Worm (Caenorhabditis elegans) whole organism, late embryonic: ENCODE results near the gene R09D1.13.

Experiments used
- F13H6.1 ChIP-seq: sonication (generic microtip); optimal IDR thresholded peaks from 2 replicates; lab custom pipeline; 2016; ENCODE audit warnings: missing genetic modification characterization, missing compliant biosample characterization
- K02D7.2 ChIP-seq: sonication (generic microtip); optimal IDR thresholded peaks from 2 replicates; lab custom pipeline; 2017; ENCODE audit warnings: mild to moderate bottlenecking, missing genetic modification characterization, missing compliant biosample characterization
- T23F11.4 ChIP-seq: fragments of 200-800 bp; sonication (Bioruptor generic); optimal IDR thresholded peaks from 2 replicates; lab custom pipeline; 2018; ENCODE audit warnings: mild to moderate bottlenecking, missing genetic modification characterization, missing compliant biosample characterization
- ahr-1 ChIP-seq: sonication (generic microtip); optimal IDR thresholded peaks from 2 replicates; lab custom pipeline; 2016; ENCODE audit warnings: missing genetic modification characterization, missing compliant biosample characterization
- ama-1 ChIP-seq: fragments of 150-350 bp; optimal IDR thresholded peaks from 2 replicates; lab custom pipeline; 2014
- ceh-14 ChIP-seq: sonication (generic microtip); optimal IDR thresholded peaks from 2 replicates; lab custom pipeline; 2016; ENCODE audit warnings: missing genotype, missing genetic modification characterization, missing compliant biosample characterization
- ceh-2 ChIP-seq: sonication (generic microtip); optimal IDR thresholded peaks from 2 replicates; lab custom pipeline; 2016; ENCODE audit warnings: missing genotype, missing genetic modification characterization, missing compliant biosample characterization
- ceh-22 ChIP-seq: sonication (generic microtip); optimal IDR thresholded peaks from 2 replicates; lab custom pipeline; 2017; ENCODE audit warnings: missing biosample characterization, missing genetic modification characterization
- ceh-24 ChIP-seq: sonication (generic microtip); optimal IDR thresholded peaks from 2 replicates; lab custom pipeline; 2016; ENCODE audit warnings: mild to moderate bottlenecking, missing genetic modification characterization, missing compliant biosample characterization
- ceh-30 ChIP-seq: fragments of 150-350 bp; optimal IDR thresholded peaks from 2 replicates; lab custom pipeline; 2014; ENCODE audit warnings: missing biosample characterization, missing genetic modification characterization
- ceh-6 ChIP-seq: fragments of 200-800 bp; sonication (Bioruptor generic); optimal IDR thresholded peaks from 2 replicates; lab custom pipeline; 2018; ENCODE audit warnings: mild to moderate bottlenecking, missing genetic modification characterization, missing compliant biosample characterization
- elt-2 ChIP-seq: sonication (generic microtip); optimal IDR thresholded peaks from 2 replicates; lab custom pipeline; 2016; ENCODE audit warnings: missing genetic modification reagents, missing genetic modification characterization, missing compliant biosample characterization
- fax-1 ChIP-seq: sonication (generic microtip); optimal IDR thresholded peaks from 2 replicates; lab custom pipeline; 2016; ENCODE audit warnings: missing genotype, missing genetic modification characterization, missing compliant biosample characterization
- fkh-10 ChIP-seq: fragments of 150-350 bp; optimal IDR thresholded peaks from 2 replicates; lab custom pipeline; 2014; ENCODE audit warnings: missing biosample characterization, missing genetic modification reagents, missing genetic modification characterization
- gmeb-2 ChIP-seq: sonication (generic microtip); optimal IDR thresholded peaks from 2 replicates; lab custom pipeline; 2016; ENCODE audit warnings: missing genetic modification characterization, inconsistent platforms, missing compliant biosample characterization
- hlh-30 ChIP-seq: sonication (generic microtip); optimal IDR thresholded peaks from 2 replicates; lab custom pipeline; 2017; ENCODE audit warnings: antibody characterized with exemption, missing genetic modification characterization, missing compliant biosample characterization; ENCODE audit not compliant: insufficient read depth
- lin-11 ChIP-seq: fragments of 200-800 bp; sonication (Bioruptor generic); optimal IDR thresholded peaks from 2 replicates; lab custom pipeline; 2018; ENCODE audit warnings: mild to moderate bottlenecking, missing genetic modification characterization, missing compliant biosample characterization
- madf-2 ChIP-seq: sonication (generic microtip); optimal IDR thresholded peaks from 2 replicates; lab custom pipeline; 2017; ENCODE audit warnings: missing genetic modification characterization, missing compliant biosample characterization
- rnt-1 ChIP-seq: sonication (generic microtip); optimal IDR thresholded peaks from 2 replicates; lab custom pipeline; 2016; ENCODE audit warnings: missing genetic modification characterization, missing compliant biosample characterization
- ttx-3 ChIP-seq: sonication (generic microtip); optimal IDR thresholded peaks from 2 replicates; lab custom pipeline; 2016; ENCODE audit warnings: missing genetic modification reagents, missing genetic modification characterization, missing compliant biosample characterization

The R09D1.13 gene

ce11 chrII:9403087-9403486 lies 42.2 kb downstream of the R09D1.13 start, which contains the start of gene Y51B9A.6:
Y51B9A.6 (minus strand) TSS chrII:9403187.
- TF ChIP-seq ceh-24 (tag; lab: Kevin White, UChicago), result no peak
- no peak for TF ChIP-seq hlh-30
- no peak for TF ChIP-seq ama-1

ce11 chrII:9399746-9400145 lies 45.5 kb downstream of the R09D1.13 start, which contains the start of gene Y51B9A.7:
Y51B9A.7 (plus strand) TSS chrII:9400046.
- TF ChIP-seq ama-1, result no peak

ce11 chrII:9398370-9398901 lies 46.8 kb downstream of the R09D1.13 start, which contains the start of the genes Y51B9A.14 and Y51B9A.8:
Y51B9A.14 (minus strand) TSS chrII:9398470.
Y51B9A.8 (plus strand) TSS chrII:9398851.
- no peak for TF ChIP-seq K02D7.2 (tag; lab: Kevin White, UChicago)
- no peak for TF ChIP-seq elt-2
- no peak for TF ChIP-seq ceh-24 (tag; lab: Kevin White, UChicago)
- TF ChIP-seq fax-1 (tag; lab: Kevin White, UChicago), result no peak
- TF ChIP-seq rnt-1, result no peak
- TF ChIP-seq fkh-10, result no peak

- TF ChIP-seq ttx-3 (tag; lab: Kevin White, UChicago), result no peak
- no peak for TF ChIP-seq ceh-14 (tag; lab: Kevin White, UChicago)
- no peak for TF ChIP-seq lin-11
- TF ChIP-seq gmeb-2 (tag; lab: Kevin White, UChicago), result no peak
- no peak for TF ChIP-seq fkh-10
- no peak for TF ChIP-seq ceh-22
- no peak for TF ChIP-seq ceh-6 (GFP tag; lab: Kevin White, UChicago)
- no peak for TF ChIP-seq fax-1 (tag; lab: Kevin White, UChicago)
- TF ChIP-seq ceh-2 (tag; lab: Kevin White, UChicago), result no peak
- no peak for TF ChIP-seq T23F11.4 (GFP tag; lab: Kevin White, UChicago)
- no peak for TF ChIP-seq madf-2 (tag; lab: Kevin White, UChicago)
- no peak for TF ChIP-seq F13H6.1 (tag; lab: Kevin White, UChicago)
- no peak for TF ChIP-seq rnt-1
- no peak for TF ChIP-seq ahr-1
- no peak for TF ChIP-seq ama-1
- no peak for TF ChIP-seq ceh-30 (tag; lab: Kevin White, UChicago)
- TF ChIP-seq hlh-30, result no peak
Observed at ce11 chrII:9397496-9397895, 47.8 kb downstream of the R09D1.13 start, which contains the start of gene Y51B9A.9. Y51B9A.9 (minus strand) TSS chrII:9397596.
